Fruit fly (Drosophila melanogaster) Kc167 (cell line): Measurements from ENCODE around the gene CG13930.

ENCODE experiments used
- Myc ChIP-seq: fragments of >200 bp; optimal IDR thresholded peaks from 2 replicates; lab custom pipeline; 2017; ENCODE audit warnings: missing external identifiers
- Sin3A ChIP-seq: fragments of >200 bp; optimal IDR thresholded peaks from 2 replicates; lab custom pipeline; 2018; ENCODE audit warnings: missing external identifiers
- h ChIP-seq: fragments of >200 bp; optimal IDR thresholded peaks from 3 replicates; lab custom pipeline; 2018; ENCODE audit warnings: missing external identifiers
- insv ChIP-seq: fragments of >200 bp; optimal IDR thresholded peaks from 3 replicates; lab custom pipeline; 2018; ENCODE audit warnings: missing external identifiers
- psq ChIP-seq: fragments of >200 bp; optimal IDR thresholded peaks from 2 replicates; lab custom pipeline; 2017; ENCODE audit warnings: missing external identifiers
- ttk ChIP-seq: sonication (Bioruptor generic); optimal IDR thresholded peaks from 2 replicates; lab custom pipeline; 2017; ENCODE audit warnings: missing external identifiers

CG13930 gene

DNA sequence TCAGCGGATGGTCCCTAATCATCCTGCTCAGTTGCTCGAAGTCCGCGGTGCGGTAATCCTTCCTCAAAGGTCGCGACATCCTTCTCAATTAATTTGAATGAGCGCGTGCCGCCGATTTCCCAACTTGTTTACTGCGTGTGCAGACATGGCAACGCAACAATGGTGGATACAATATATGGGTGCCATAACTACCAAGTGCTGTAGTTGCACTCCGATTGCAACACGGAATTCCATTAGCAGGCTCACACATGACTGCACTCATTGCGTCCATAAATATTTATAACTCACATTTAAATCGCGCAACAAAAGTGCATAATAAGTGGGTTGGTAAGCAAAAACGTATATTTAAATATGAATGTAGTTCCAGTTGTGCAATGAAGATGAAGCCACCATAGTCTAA, at the start of gene CG13930:
CG13930 (minus strand) TSS at position 101 of the 400 bp plus-strand sequence.
- TF ChIP-seq insv (lab: Kevin White, UChicago) (no peak), Myc (no peak), h (lab: Kevin White, UChicago) (no peak)

DNA sequence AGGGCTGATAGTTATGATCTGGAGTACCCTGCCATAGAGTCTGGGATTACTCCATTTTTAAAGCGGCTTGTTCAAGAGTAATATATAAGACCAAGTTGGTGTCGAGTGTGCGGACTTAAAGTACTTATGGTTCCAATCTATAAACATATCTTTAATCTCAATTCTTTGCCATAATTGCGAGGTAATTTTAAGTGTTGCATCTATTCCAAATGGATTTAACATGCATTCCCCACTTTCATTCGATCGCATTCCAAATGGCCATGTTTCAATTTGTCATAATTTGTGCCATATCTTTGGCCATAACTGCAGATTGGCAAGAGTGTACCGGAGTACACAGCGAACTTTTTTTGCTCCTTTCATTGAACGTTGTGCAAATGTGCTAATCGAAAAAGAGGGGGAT, 38.7 kb upstream of the CG13930 start:
- TF ChIP-seq psq (lab: Kevin White, UChicago), result no peak
- TF ChIP-seq ttk (lab: Kevin White, UChicago), result no peak
- no peak for TF ChIP-seq insv (lab: Kevin White, UChicago)
- no peak for TF ChIP-seq Myc
- no peak for TF ChIP-seq Sin3A (lab: Kevin White, UChicago)
- no peak for TF ChIP-seq h (lab: Kevin White, UChicago)

DNA sequence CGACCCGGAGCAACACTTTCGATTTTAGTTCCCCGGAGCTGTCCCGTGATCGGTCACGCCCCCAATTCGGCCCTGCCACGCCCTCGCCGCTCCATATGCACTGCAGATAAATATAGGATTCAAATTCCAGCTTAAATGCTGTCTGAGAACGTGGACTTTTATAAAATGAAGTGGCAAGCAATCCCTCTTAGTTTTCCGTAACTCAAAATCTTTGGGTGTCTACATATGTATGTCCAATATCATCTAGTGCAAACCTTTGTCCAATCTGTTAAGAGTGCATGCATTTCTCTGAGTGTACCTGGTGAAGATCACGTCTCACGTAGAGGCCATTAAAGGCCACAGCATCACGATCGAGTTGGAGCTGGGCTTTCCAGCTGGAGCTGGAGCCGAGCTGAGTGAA, 38.0 kb upstream of the CG13930 start:
- TF ChIP-seq psq (lab: Kevin White, UChicago), result no peak
- TF ChIP-seq Sin3A (lab: Kevin White, UChicago), result no peak
- TF ChIP-seq h (lab: Kevin White, UChicago), result no peak
- no peak for TF ChIP-seq ttk (lab: Kevin White, UChicago)
- TF ChIP-seq insv (lab: Kevin White, UChicago), result no peak
- no peak for TF ChIP-seq Myc

DNA sequence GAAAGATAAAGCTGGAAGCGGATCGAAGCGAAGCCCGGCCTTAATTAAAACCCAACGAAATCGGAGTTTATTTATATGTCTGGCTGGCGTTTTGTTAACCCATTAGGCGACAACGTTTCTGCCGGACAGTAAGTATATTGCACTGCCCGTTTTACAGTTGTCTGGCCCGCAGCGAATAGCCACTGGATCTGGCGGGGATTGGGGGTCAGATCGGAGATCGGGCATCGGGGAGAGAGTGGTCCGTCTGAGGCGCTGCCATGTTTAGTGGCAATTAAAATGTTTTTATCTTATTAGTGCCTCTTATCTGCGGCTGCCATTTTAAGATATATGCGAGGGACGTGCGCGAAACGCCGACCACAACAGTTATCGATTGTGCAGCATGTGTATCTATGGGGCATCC, 36.6 kb upstream of the CG13930 start:
- TF ChIP-seq h (lab: Kevin White, UChicago) (no peak), Sin3A (lab: Kevin White, UChicago) (no peak), psq (lab: Kevin White, UChicago) (no peak), insv (lab: Kevin White, UChicago) (no peak), ttk (lab: Kevin White, UChicago) (no peak), Myc (no peak)

DNA sequence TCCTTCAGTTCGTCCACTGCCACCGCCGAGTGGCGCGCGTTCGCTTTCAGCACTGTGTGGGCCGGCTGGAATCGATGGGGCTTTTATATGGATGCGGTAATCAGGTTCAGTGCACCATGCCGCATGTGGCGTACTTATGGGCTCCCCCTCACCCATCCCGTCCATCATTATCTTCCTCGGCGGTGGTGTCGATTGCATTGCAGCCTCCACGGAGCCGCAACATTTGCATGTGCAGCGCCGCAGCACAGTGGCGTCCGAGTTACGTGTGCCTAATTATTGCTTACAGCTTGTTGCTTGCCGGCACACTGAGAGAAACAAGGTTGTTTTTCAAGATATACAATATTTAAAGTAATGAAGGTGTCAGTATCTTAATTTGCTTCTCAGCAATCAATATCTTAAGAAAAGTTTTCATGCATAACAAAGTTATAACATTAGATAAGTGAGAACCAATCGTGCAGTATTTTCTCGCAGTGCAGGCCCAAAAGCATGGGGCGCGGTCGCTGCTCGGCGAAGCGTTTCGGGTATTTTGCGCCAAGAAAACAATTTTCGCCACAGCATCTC, 29.9 kb upstream of the CG13930 start, which contains the start of gene CG13931:
CG13931 (minus strand) TSS at position 41 of the 561 bp plus-strand sequence.
- TF ChIP-seq insv (lab: Kevin White, UChicago), result no peak
- no peak for TF ChIP-seq psq (lab: Kevin White, UChicago)
- no peak for TF ChIP-seq h (lab: Kevin White, UChicago)
- no peak for TF ChIP-seq ttk (lab: Kevin White, UChicago)
- TF ChIP-seq Sin3A (lab: Kevin White, UChicago), result no peak
- no peak for TF ChIP-seq Myc

DNA sequence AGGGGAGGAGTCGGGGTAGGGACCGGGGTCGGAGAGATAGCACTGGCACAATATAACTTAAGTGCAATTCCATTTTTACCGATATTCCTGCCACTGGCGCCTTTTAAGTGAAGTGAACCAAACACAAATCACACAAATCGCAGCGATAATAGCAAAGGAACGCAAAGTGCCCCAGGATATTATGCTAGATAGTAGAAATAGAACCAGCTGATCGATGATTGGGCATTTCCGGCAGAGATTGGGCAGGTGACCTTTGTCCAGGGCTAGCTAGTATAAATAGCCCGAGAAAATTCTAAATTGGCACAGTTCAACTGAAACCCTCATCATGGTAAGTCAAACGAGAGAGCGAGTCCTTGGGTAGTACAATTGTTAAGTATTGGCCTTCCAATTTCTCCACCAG, 21.8 kb upstream of the CG13930 start, which contains the start of gene CG12011:
CG12011 (plus strand) TSS at position 301 of the 400 bp plus-strand sequence.
- TF ChIP-seq psq (lab: Kevin White, UChicago) (no peak), h (lab: Kevin White, UChicago) (no peak), Sin3A (lab: Kevin White, UChicago) (no peak), ttk (lab: Kevin White, UChicago) (no peak), insv (lab: Kevin White, UChicago) (no peak), Myc (no peak)

DNA sequence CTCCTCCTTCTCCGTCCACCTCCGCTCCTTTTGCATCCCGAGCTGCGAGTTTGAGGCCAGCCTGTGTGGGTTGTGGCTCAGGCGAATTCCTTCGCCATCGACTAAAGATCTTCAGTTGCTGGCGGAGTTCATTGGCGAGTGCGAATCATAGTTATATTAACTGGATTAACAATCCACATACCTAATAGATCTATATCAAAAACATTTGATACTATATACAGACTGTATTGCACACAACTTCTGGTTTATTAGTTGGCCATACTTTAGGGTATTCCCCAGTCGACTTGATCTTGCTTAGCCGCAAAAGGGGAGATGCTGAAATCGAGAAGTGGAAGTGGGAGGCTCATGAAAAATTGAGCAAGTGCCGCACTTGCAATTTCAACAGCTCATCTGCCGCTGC, 20.3 kb upstream of the CG13930 start:
- TF ChIP-seq psq (lab: Kevin White, UChicago) (no peak), insv (lab: Kevin White, UChicago) (no peak), ttk (lab: Kevin White, UChicago) (no peak), Myc (no peak), h (lab: Kevin White, UChicago) (no peak), Sin3A (lab: Kevin White, UChicago) (no peak)

DNA sequence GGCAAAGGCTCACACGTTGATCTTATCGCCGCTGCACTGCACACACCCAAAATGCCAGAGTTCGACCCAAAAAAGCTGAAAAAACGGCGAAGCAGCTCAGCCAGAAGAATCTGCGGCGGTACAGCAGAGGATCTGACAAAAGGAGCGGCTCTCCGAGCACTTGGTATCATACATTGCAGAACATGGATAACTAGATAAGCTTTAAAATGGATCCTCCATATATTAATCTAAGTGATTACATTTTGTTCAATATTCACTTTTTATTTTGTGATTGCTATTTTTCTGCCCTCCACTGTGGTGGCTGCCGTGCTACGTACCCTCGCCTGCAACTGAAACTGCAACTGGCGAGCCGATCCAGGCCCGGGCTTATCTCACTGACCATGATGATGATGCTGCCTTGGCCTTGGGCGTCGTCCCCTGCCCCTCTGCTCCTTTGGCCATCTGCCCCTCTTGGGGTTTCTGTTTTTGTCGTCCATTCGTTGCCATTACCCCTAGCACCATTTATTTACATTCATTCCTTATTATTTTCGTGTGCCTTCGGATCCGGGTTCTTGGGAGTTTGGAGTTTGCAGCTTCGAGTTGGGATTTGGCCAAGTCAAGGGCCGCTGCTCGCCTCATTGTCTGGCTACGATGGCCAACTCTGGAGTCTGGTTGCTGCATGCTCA, 19.7 kb upstream of the CG13930 start:
- TF ChIP-seq insv (lab: Kevin White, UChicago), result no peak
- no peak for TF ChIP-seq psq (lab: Kevin White, UChicago)

DNA sequence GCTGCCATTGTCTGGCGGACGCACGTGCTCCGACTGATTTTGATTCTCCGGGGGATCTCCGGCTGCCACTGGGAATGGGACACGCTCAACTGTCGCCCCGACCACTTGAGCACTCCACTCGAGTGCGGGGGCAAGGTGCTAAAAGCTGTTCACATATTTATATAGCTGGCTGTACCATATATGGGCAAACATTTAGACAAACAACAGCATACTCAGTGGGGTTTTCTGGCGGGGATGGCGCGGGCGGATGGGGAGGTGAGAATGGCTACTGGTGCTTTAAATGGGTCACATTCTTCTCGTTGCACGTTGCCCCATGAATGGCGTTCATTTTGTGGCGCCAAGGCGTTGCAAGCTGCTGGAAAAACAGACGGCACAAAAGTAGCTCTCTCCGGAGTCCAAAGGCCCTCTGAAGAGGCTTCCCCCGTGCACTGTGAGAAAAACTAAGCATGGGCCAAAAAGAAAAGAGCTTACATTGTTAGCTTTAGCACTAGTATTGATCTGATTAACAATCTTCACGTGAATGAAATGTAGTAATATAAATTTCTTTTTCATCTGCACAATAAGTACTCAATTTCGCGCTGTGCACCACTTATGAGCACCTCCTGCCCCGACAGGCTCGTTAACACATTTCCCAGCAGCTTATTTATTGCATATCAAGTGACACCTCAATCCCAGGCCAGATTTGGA, 18.3 kb upstream of the CG13930 start:
- TF ChIP-seq insv (lab: Kevin White, UChicago), result no peak
- no peak for TF ChIP-seq ttk (lab: Kevin White, UChicago)
- no peak for TF ChIP-seq Sin3A (lab: Kevin White, UChicago)
- no peak for TF ChIP-seq Myc
- no peak for TF ChIP-seq psq (lab: Kevin White, UChicago)
- TF ChIP-seq h (lab: Kevin White, UChicago), result no peak

DNA sequence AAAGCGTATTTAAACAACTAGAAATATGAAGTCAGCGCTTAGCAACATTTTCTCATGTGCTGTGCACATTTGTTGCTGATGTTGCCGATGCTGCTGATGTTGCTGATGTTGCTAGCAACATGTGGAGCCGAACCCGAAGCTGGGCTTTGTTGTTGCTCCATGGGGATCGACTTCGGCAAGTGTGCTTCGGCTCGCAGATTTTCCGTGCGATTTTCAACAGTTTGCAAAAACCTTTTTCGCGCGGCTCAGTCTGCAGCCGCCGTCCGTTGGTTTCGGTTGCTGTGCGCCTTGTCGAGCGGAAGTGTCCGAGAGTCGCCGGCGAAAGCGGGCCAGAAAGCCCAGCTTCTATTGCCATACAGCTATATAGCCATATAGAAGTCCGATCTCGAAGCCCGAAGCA, 16.0 kb upstream of the CG13930 start:
- TF ChIP-seq ttk (lab: Kevin White, UChicago) (no peak), Myc (no peak), psq (lab: Kevin White, UChicago) (no peak), h (lab: Kevin White, UChicago) (no peak), Sin3A (lab: Kevin White, UChicago) (no peak), insv (lab: Kevin White, UChicago) (no peak)

DNA sequence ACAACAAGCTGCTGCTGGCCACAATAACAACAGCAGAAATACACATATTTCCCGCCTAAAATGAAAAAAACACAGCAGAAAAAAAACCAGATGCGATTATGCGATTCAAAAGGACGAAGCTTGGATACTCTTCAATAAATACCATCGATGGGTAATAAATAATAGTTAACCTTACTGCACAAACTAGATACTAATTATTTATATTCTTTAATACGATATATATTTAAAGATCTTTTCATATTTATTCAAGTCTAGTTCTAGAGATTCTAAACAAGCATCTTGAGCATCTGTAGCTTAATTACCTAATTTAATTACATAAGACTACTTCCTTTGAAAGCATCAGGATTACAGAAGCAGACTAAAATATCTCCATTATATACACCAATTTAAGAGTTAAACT, 15.6 kb upstream of the CG13930 start:
- TF ChIP-seq h (lab: Kevin White, UChicago), result no peak
- no peak for TF ChIP-seq psq (lab: Kevin White, UChicago)
- no peak for TF ChIP-seq ttk (lab: Kevin White, UChicago)
- TF ChIP-seq Myc, result no peak
- TF ChIP-seq insv (lab: Kevin White, UChicago), result no peak
- no peak for TF ChIP-seq Sin3A (lab: Kevin White, UChicago)

DNA sequence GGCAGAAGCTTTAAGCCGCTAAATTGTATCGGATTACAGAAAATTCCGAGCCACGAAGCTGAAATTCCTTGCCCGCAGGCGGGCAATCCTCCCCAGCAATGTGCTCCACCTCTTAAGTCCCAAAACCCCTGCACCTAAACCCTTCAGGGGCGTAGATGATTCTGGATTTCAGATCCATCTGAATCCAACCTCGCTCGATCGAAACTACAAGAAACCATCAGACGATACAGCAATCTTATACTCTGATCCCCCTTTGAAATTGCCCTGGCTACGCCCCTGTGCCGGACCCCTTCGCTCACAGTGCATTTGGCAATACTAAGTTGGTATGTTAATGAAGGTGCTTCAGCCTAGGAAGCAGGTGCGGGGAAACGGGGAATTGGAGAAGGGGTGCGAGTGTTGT, 10.6 kb upstream of the CG13930 start:
- no peak for TF ChIP-seq psq (lab: Kevin White, UChicago)
- no peak for TF ChIP-seq Myc
